Fruit fly (Drosophila melanogaster) whole organism, embryonic: ENCODE results near the gene H2.0.

Experiments used
- Abd-B ChIP-seq: fragments of 200-800 bp; sonication (Bioruptor generic); optimal IDR thresholded peaks from 2 replicates; lab custom pipeline; 2018; ENCODE audit warnings: missing biosample characterization, mild to moderate bottlenecking, missing genetic modification characterization, moderate library complexity
- Aef1 ChIP-seq: fragments of 200-800 bp; sonication (Bioruptor generic); IDR thresholded peaks from 3 replicates; pipeline ENCODE4 v1.3.6; 2022; ENCODE audit warnings: missing biosample characterization, missing genetic modification characterization
- Antp ChIP-seq: fragments of 200-800 bp; sonication (Bioruptor generic); optimal IDR thresholded peaks from 3 replicates; lab custom pipeline; 2016; ENCODE audit warnings: missing biosample characterization, missing genetic modification characterization
- Awh ChIP-seq: fragments of 200-800 bp; sonication (Bioruptor generic); IDR thresholded peaks from 2 replicates; pipeline ENCODE4, ENCODE4 v1.3.6; 2022; ENCODE audit warnings: missing biosample characterization, missing genetic modification characterization
- CG10543 ChIP-seq: fragments of 200-800 bp; sonication (Bioruptor generic); optimal IDR thresholded peaks from 3 replicates; lab custom pipeline; 2017; ENCODE audit warnings: missing biosample characterization, mild to moderate bottlenecking, missing genetic modification characterization, moderate library complexity
- CG11723 ChIP-seq: fragments of 200-800 bp; sonication (Bioruptor generic); optimal IDR thresholded peaks from 2 replicates; lab custom pipeline; 2017; ENCODE audit warnings: missing biosample characterization, mild to moderate bottlenecking, missing genetic modification characterization
- CG12071 ChIP-seq: fragments of 200-800 bp; sonication (Bioruptor generic); optimal IDR thresholded peaks from 3 replicates; lab custom pipeline; 2018; ENCODE audit warnings: missing biosample characterization, mild to moderate bottlenecking, missing genetic modification characterization
- CG13287 ChIP-seq: fragments of 200-800 bp; sonication (Bioruptor generic); IDR thresholded peaks from 2 replicates; pipeline ENCODE4 v1.3.6; 2022; ENCODE audit warnings: missing biosample characterization, missing genetic modification characterization; ENCODE audit not compliant: partially characterized antibody
- CG14710 ChIP-seq: fragments of 200-800 bp; sonication (Bioruptor generic); optimal IDR thresholded peaks from 3 replicates; lab custom pipeline; 2019; ENCODE audit warnings: missing biosample characterization, mild to moderate bottlenecking, missing genetic modification characterization, moderate library complexity
- CG15479 ChIP-seq: fragments of 200-800 bp; sonication (Bioruptor generic); optimal IDR thresholded peaks from 3 replicates; lab custom pipeline; 2019; ENCODE audit warnings: missing biosample characterization, mild to moderate bottlenecking, missing genetic modification characterization, moderate library complexity
- CG18262 ChIP-seq: fragments of 200-800 bp; optimal IDR thresholded peaks from 3 replicates; lab custom pipeline; 2019; ENCODE audit warnings: missing biosample characterization, mild to moderate bottlenecking, missing genetic modification characterization, moderate library complexity
- CG2678 ChIP-seq: fragments of 200-800 bp; sonication (Bioruptor generic); optimal IDR thresholded peaks from 3 replicates; lab custom pipeline; 2019; ENCODE audit warnings: missing biosample characterization, mild to moderate bottlenecking, missing genetic modification characterization, moderate library complexity
- CG31388 ChIP-seq: fragments of 200-800 bp; sonication (Bioruptor generic); optimal IDR thresholded peaks from 2 replicates; lab custom pipeline; 2016; ENCODE audit warnings: missing biosample characterization, missing genetic modification characterization
- CG32767 ChIP-seq: fragments of 200-800 bp; sonication (Bioruptor generic); IDR thresholded peaks from 2 replicates; pipeline ENCODE4 v1.3.6; 2022; ENCODE audit warnings: missing biosample characterization, missing genetic modification characterization
- CG3281 ChIP-seq: fragments of 200-800 bp; sonication (Bioruptor generic); optimal IDR thresholded peaks from 3 replicates; lab custom pipeline; 2017; ENCODE audit warnings: missing biosample characterization, mild to moderate bottlenecking, missing genetic modification characterization
- CG33213 ChIP-seq: fragments of 200-800 bp; sonication (Bioruptor generic); optimal IDR thresholded peaks from 3 replicates; lab custom pipeline; 2016; ENCODE audit warnings: missing biosample characterization, missing genetic modification characterization
- CG43689 ChIP-seq: fragments of 200-800 bp; sonication (Bioruptor generic); IDR thresholded peaks from 2 replicates; pipeline ENCODE4 v1.3.6; 2022; ENCODE audit warnings: missing biosample characterization, missing genetic modification characterization
- CG4707 ChIP-seq: fragments of 200-800 bp; sonication (Bioruptor generic); optimal IDR thresholded peaks from 2 replicates; lab custom pipeline; 2018; ENCODE audit warnings: missing biosample characterization, mild to moderate bottlenecking, missing genetic modification characterization, moderate library complexity
- CG8765 ChIP-seq: fragments of 200-800 bp; sonication (Bioruptor generic); IDR thresholded peaks from 2 replicates; pipeline ENCODE4 v1.3.6; 2022; ENCODE audit warnings: missing biosample characterization, missing genetic modification characterization
- CG9727 ChIP-seq: fragments of 200-800 bp; sonication (Bioruptor generic); optimal IDR thresholded peaks from 3 replicates; lab custom pipeline; 2017; ENCODE audit warnings: missing biosample characterization, mild to moderate bottlenecking, missing genetic modification characterization
- D19B ChIP-seq: fragments of 200-800 bp; sonication (Bioruptor generic); optimal IDR thresholded peaks from 2 replicates; lab custom pipeline; 2017; ENCODE audit warnings: missing biosample characterization, mild to moderate bottlenecking, missing genetic modification characterization
- E2f2 ChIP-seq: fragments of 200-800 bp; sonication (Bioruptor generic); IDR thresholded peaks from 2 replicates; pipeline ENCODE4 v1.3.6; 2022; ENCODE audit warnings: missing biosample characterization, missing genetic modification characterization
- Eip74EF ChIP-seq, 2 experiments: fragments of 200-800 bp in 1 of 2; fragments of >200 bp in 1 of 2; sonication (Bioruptor generic) in 1 of 2; optimal IDR thresholded peaks; 2 replicates each; lab custom pipeline; 2017 to 2019; ENCODE audit warnings: missing biosample characterization in 2 of 2, missing genetic modification characterization in 2 of 2, mild to moderate bottlenecking in 1 of 2, moderate library complexity in 1 of 2
- HLHmδ ChIP-seq: fragments of 200-800 bp; sonication (Bioruptor generic); optimal IDR thresholded peaks from 2 replicates; lab custom pipeline; 2018; ENCODE audit warnings: missing biosample characterization, mild to moderate bottlenecking, missing genetic modification characterization, moderate library complexity
- Hmx ChIP-seq: fragments of 200-800 bp; sonication (Bioruptor generic); optimal IDR thresholded peaks from 2 replicates; lab custom pipeline; 2016; ENCODE audit warnings: missing biosample characterization, missing genetic modification characterization
- Mad ChIP-seq: fragments of 200-800 bp; sonication (Bioruptor generic); optimal IDR thresholded peaks from 2 replicates; lab custom pipeline; 2016; ENCODE audit warnings: missing biosample characterization, missing genetic modification characterization
- Taf1 ChIP-seq: fragments of 200-800 bp; sonication (Bioruptor generic); IDR thresholded peaks from 2 replicates; pipeline ENCODE4 v1.3.6; 2022; ENCODE audit warnings: missing biosample characterization, missing genetic modification characterization
- Tbp ChIP-seq: fragments of >200 bp; optimal IDR thresholded peaks from 2 replicates; lab custom pipeline; 2018; ENCODE audit warnings: missing biosample characterization, missing genetic modification characterization
- Trl ChIP-seq, 3 experiments: fragments of >200 bp in 2 of 3; fragments of 200-800 bp in 1 of 3; sonication (Bioruptor generic) in 1 of 3; optimal IDR thresholded peaks; 2 replicates in 1 of 3; 3 replicates in 2 of 3; lab custom pipeline; 2016 to 2017; ENCODE audit warnings: missing biosample characterization in 1 of 3, missing genetic modification characterization in 1 of 3
- YL-1 ChIP-seq: fragments of 200-800 bp; sonication (Bioruptor generic); optimal IDR thresholded peaks from 3 replicates; lab custom pipeline; 2017; ENCODE audit warnings: missing biosample characterization, mild to moderate bottlenecking, missing genetic modification characterization
- btn ChIP-seq: fragments of 200-800 bp; sonication (Bioruptor generic); optimal IDR thresholded peaks from 2 replicates; lab custom pipeline; 2016; ENCODE audit warnings: missing biosample characterization, missing genetic modification characterization
- cad ChIP-seq: fragments of >200 bp; optimal IDR thresholded peaks from 2 replicates; lab custom pipeline; 2017; ENCODE audit warnings: missing biosample characterization, missing genetic modification characterization
- exex ChIP-seq: fragments of 200-800 bp; sonication (Bioruptor generic); optimal IDR thresholded peaks from 4 replicates; lab custom pipeline; 2018; ENCODE audit warnings: missing biosample characterization, mild to moderate bottlenecking, missing genetic modification characterization, moderate library complexity
- fd3F ChIP-seq: fragments of 200-800 bp; sonication (Bioruptor generic); optimal IDR thresholded peaks from 2 replicates; lab custom pipeline; 2018; ENCODE audit warnings: missing biosample characterization, mild to moderate bottlenecking, missing genetic modification characterization, moderate library complexity
- fd64A ChIP-seq: fragments of 200-800 bp; sonication (Bioruptor generic); optimal IDR thresholded peaks from 3 replicates; lab custom pipeline; 2018; ENCODE audit warnings: missing biosample characterization, mild to moderate bottlenecking, missing genetic modification characterization
- h ChIP-seq: fragments of >200 bp; optimal IDR thresholded peaks from 2 replicates; lab custom pipeline; 2017
- kah ChIP-seq: fragments of 200-800 bp; sonication (Bioruptor generic); optimal IDR thresholded peaks from 2 replicates; lab custom pipeline; 2018; ENCODE audit warnings: missing biosample characterization, mild to moderate bottlenecking, missing genetic modification characterization
- maf-S ChIP-seq: fragments of 200-800 bp; sonication (Bioruptor generic); optimal IDR thresholded peaks from 2 replicates; lab custom pipeline; 2016; ENCODE audit warnings: missing biosample characterization, missing genetic modification characterization
- nau ChIP-seq: fragments of 200-800 bp; sonication (Bioruptor generic); optimal IDR thresholded peaks from 3 replicates; lab custom pipeline; 2017; ENCODE audit warnings: missing biosample characterization, mild to moderate bottlenecking, missing genetic modification characterization, missing genetic modification reagents
- oc ChIP-seq: fragments of 200-800 bp; sonication (Bioruptor generic); optimal IDR thresholded peaks from 2 replicates; lab custom pipeline; 2018; ENCODE audit warnings: missing biosample characterization, mild to moderate bottlenecking, missing genetic modification characterization, moderate library complexity
- odd ChIP-seq: fragments of 200-800 bp; sonication (Bioruptor generic); optimal IDR thresholded peaks from 2 replicates; lab custom pipeline; 2017; ENCODE audit warnings: missing biosample characterization, mild to moderate bottlenecking, missing genetic modification characterization
- peb ChIP-seq: fragments of 200-800 bp; sonication (Bioruptor generic); IDR thresholded peaks from 2 replicates; pipeline ENCODE4 v1.3.6; 2022; ENCODE audit warnings: missing biosample characterization, missing genetic modification characterization
- ranshi ChIP-seq: fragments of 200-800 bp; sonication (Bioruptor generic); IDR thresholded peaks from 2 replicates; pipeline ENCODE4 v1.3.6; 2022; ENCODE audit warnings: missing biosample characterization, missing genetic modification characterization
- ro ChIP-seq: fragments of 200-800 bp; sonication (Bioruptor generic); IDR thresholded peaks from 2 replicates; pipeline ENCODE4 v1.3.6; 2022; ENCODE audit warnings: missing biosample characterization, missing genetic modification characterization
- salm ChIP-seq: fragments of 200-800 bp; sonication (Bioruptor generic); optimal IDR thresholded peaks from 2 replicates; lab custom pipeline; 2018; ENCODE audit warnings: missing biosample characterization, mild to moderate bottlenecking, missing genetic modification characterization
- slou ChIP-seq: fragments of 200-800 bp; sonication (Bioruptor generic); optimal IDR thresholded peaks from 3 replicates; lab custom pipeline; 2016; ENCODE audit warnings: missing biosample characterization, missing genetic modification characterization
- stc ChIP-seq: fragments of 200-800 bp; sonication (Bioruptor generic); IDR thresholded peaks from 2 replicates; pipeline ENCODE4 v1.3.6; 2022; ENCODE audit warnings: missing biosample characterization, missing genetic modification characterization
- twi ChIP-seq: fragments of 200-800 bp; optimal IDR thresholded peaks from 2 replicates; lab custom pipeline; 2019; ENCODE audit warnings: missing biosample characterization, mild to moderate bottlenecking, missing genetic modification characterization, moderate library complexity
- zfh1 ChIP-seq: fragments of 200-800 bp; sonication (Bioruptor generic); IDR thresholded peaks from 3 replicates; pipeline ENCODE4 v1.3.6; 2022; ENCODE audit warnings: missing biosample characterization, missing genetic modification characterization

H2.0 gene

dm6 chr2L:6048542-6048941, 29.3 kb upstream of the H2.0 start, which contains the start of the genes CG34179 and slmo (continued):
- TF ChIP-seq CG43689 (GFP tag; lab: Robert Waterston, UW) = no peak
- peak; percentile 99 for TF ChIP-seq CG14710 (tag; lab: Kevin White, UChicago)
- no peak for TF ChIP-seq Taf1
- TF ChIP-seq Mad = no peak
- TF ChIP-seq Awh (GFP tag; lab: Robert Waterston, UW) = no peak
- no peak for TF ChIP-seq Abd-B (GFP tag; lab: Kevin White, UChicago)
- TF ChIP-seq CG15479 (GFP tag; lab: Kevin White, UChicago) = no peak
- no peak for TF ChIP-seq salm (tag; lab: Kevin White, UChicago)
- TF ChIP-seq zfh1 (GFP tag; lab: Robert Waterston, UW) = no peak
- no peak for TF ChIP-seq fd64A
- TF ChIP-seq CG4707 (GFP tag; lab: Kevin White, UChicago) = no peak
- no peak for TF ChIP-seq CG32767 (GFP tag; lab: Robert Waterston, UW)
- TF ChIP-seq CG18262 (tag; lab: Kevin White, UChicago) = no peak
- no peak for TF ChIP-seq Antp (GFP tag; lab: Kevin White, UChicago)
- peak; percentile 50 for TF ChIP-seq CG13287 (GFP tag; lab: Robert Waterston, UW)
- no peak for TF ChIP-seq CG2678
- no peak for TF ChIP-seq Aef1 (GFP tag; lab: Robert Waterston, UW)

dm6 chr2L:6047528-6048160, 28.4 kb upstream of the H2.0 start, which contains the start of gene IPIP:
TSS of gene IPIP (plus strand) at chr2L:6048002.
- TF ChIP-seq CG8765 (GFP tag; lab: Robert Waterston, UW) = no peak
- no peak for TF ChIP-seq D19B (GFP tag; lab: Kevin White, UChicago)
- TF ChIP-seq CG33213 (GFP tag; lab: Kevin White, UChicago) = peak; percentile 13
- no peak for TF ChIP-seq oc (tag; lab: Kevin White, UChicago)
- peak; percentile 83 for TF ChIP-seq CG13287 (GFP tag; lab: Robert Waterston, UW)
- TF ChIP-seq ro (GFP tag; lab: Robert Waterston, UW) = no peak; the same call in 1 of the 2 replicates
- TF ChIP-seq btn (GFP tag; lab: Kevin White, UChicago) = no peak
- TF ChIP-seq stc (GFP tag; lab: Robert Waterston, UW) = 0 out of 2 replicates have a peak, but pooled peaks have one; percentile 9
- TF ChIP-seq slou (GFP tag; lab: Kevin White, UChicago) = no peak
- TF ChIP-seq exex (tag; lab: Kevin White, UChicago) = no peak
- no peak for TF ChIP-seq fd3F (GFP tag; lab: Kevin White, UChicago)
- no peak for TF ChIP-seq maf-S (GFP tag; lab: Kevin White, UChicago)
- no peak for TF ChIP-seq Hmx
- TF ChIP-seq h = no peak
- no peak for TF ChIP-seq Eip74EF (GFP tag; optimal IDR thresholded peaks at IDR 0.05; lab: Kevin White, UChicago)
- no peak for TF ChIP-seq twi (tag; lab: Kevin White, UChicago)
- TF ChIP-seq kah = no peak
- no peak for TF ChIP-seq CG11723
- peak; percentile 3 for TF ChIP-seq HLHmδ (GFP tag; lab: Kevin White, UChicago)
- TF ChIP-seq CG10543 (GFP tag; lab: Kevin White, UChicago) = peak; percentile 51
- no peak for TF ChIP-seq nau (GFP tag; lab: Kevin White, UChicago)
- TF ChIP-seq cad (GFP tag; lab: Kevin White, UChicago) = no peak
- peak; percentile 88 for TF ChIP-seq YL-1 (GFP tag; lab: Kevin White, UChicago)
- no peak for TF ChIP-seq Trl (optimal IDR thresholded peaks at IDR 0.05; lab: Kevin White, UChicago)
- no peak for TF ChIP-seq Trl (GFP tag; optimal IDR thresholded peaks at IDR 0.05; lab: Kevin White, UChicago)
- peak; percentile 7 for TF ChIP-seq CG3281 (GFP tag; lab: Kevin White, UChicago)
- TF ChIP-seq CG12071 (GFP tag; lab: Kevin White, UChicago) = no peak
- 0 out of 2 replicates have a peak, but pooled peaks have one; percentile 27 for TF ChIP-seq ranshi (GFP tag; lab: Robert Waterston, UW)
- no peak for TF ChIP-seq CG31388 (GFP tag; lab: Kevin White, UChicago)
- peak; percentile 6 for TF ChIP-seq odd (GFP tag; lab: Kevin White, UChicago)
- TF ChIP-seq Tbp = no peak
- TF ChIP-seq peb = no peak
- peak; percentile 39 for TF ChIP-seq CG9727 (GFP tag; lab: Kevin White, UChicago)
- peak; percentile 39; the same call in 1 of the 2 replicates for TF ChIP-seq E2f2 (GFP tag; lab: Robert Waterston, UW)
